Fruit fly (Drosophila melanogaster): ENCODE results near the gene CG12012.
A peak's percentile ranks its signal among the peaks of the same experiment; 100 is the strongest.

The CG12012 gene

DNA sequence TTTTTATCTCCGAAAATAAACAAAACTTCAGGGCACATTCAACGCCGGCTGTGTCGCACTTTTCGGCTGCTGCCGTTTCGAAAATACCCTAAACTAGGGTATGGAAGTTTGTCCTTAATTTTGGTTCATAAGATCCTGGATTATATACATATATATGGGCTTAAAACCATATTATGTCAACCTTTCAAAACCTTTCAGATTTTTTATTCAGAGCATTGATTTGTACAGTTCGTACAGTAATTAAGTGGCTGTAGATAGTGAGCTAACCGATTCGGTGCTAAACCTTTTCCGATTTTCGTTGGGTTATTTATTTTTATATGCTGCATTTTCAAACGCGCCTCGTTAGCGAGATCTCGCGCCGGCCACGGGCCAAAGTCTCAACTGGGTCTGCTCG is 13.1 kb downstream of the CG12012 start:
- TF ChIP-seq pan (optimal IDR thresholded peaks at IDR 0.05), result no peak
- TF ChIP-seq CG32264 (GFP tag; optimal IDR thresholded peaks at IDR 0.05), result peak; percentile 72
- TF ChIP-seq dsf (GFP tag; optimal IDR thresholded peaks at IDR 0.05; ENCODE audit: borderline replicate concordance), result no peak
- TF ChIP-seq ey (GFP tag; optimal IDR thresholded peaks at IDR 0.05), result peak; percentile 55
- no peak for TF ChIP-seq tai (GFP tag; optimal IDR thresholded peaks at IDR 0.05)
- peak; percentile 91 for TF ChIP-seq woc (GFP tag; optimal IDR thresholded peaks at IDR 0.05)
- peak; percentile 31 for TF ChIP-seq rgr (GFP tag; optimal IDR thresholded peaks at IDR 0.05)
- TF ChIP-seq dl (GFP tag; optimal IDR thresholded peaks at IDR 0.05; ENCODE audit: insufficient read depth in 1 of 2, partially characterized antibody in 2 of 2), result no peak
- TF ChIP-seq foxo (GFP tag; optimal IDR thresholded peaks at IDR 0.05), result peak; percentile 24 to 87
- peak; percentile 90 for TF ChIP-seq fru (GFP tag; optimal IDR thresholded peaks at IDR 0.05)
- peak; percentile 39 for TF ChIP-seq psq (GFP tag; optimal IDR thresholded peaks at IDR 0.05)
- peak; percentile 28 for TF ChIP-seq CrebA (GFP tag; optimal IDR thresholded peaks at IDR 0.05; ENCODE audit: borderline replicate concordance)
- peak; percentile 82 for TF ChIP-seq sage (GFP tag; optimal IDR thresholded peaks at IDR 0.05)
- peak; percentile 79 for TF ChIP-seq Sp1 (GFP tag; optimal IDR thresholded peaks at IDR 0.05)
- no peak for TF ChIP-seq Abd-B (GFP tag; optimal IDR thresholded peaks at IDR 0.05)
- peak; percentile 92 for TF ChIP-seq h (GFP tag; optimal IDR thresholded peaks at IDR 0.05)
- TF ChIP-seq Jra (GFP tag; optimal IDR thresholded peaks at IDR 0.05), result peak; percentile 34
- TF ChIP-seq dmrt93B (GFP tag; optimal IDR thresholded peaks at IDR 0.05), result peak; percentile 79
- TF ChIP-seq Hnf4 (GFP tag; optimal IDR thresholded peaks at IDR 0.05), result no peak
- TF ChIP-seq N (GFP tag; optimal IDR thresholded peaks at IDR 0.05), result no peak
- no peak for TF ChIP-seq Rel (GFP tag; optimal IDR thresholded peaks at IDR 0.05)
- peak; percentile 18 for TF ChIP-seq Rel (tag; optimal IDR thresholded peaks at IDR 0.05)
- TF ChIP-seq br (GFP tag; optimal IDR thresholded peaks at IDR 0.05), result peak; percentile 34
- TF ChIP-seq HLH106 (tag; optimal IDR thresholded peaks at IDR 0.05), result peak; percentile 73
- TF ChIP-seq brk (GFP tag; optimal IDR thresholded peaks at IDR 0.05), result no peak
- no peak for TF ChIP-seq Vsx2 (GFP tag; optimal IDR thresholded peaks at IDR 0.05; ENCODE audit: partially characterized antibody)
- peak; percentile 48 for TF ChIP-seq OdsH (GFP tag; optimal IDR thresholded peaks at IDR 0.05)
- TF ChIP-seq CG9705 (GFP tag; optimal IDR thresholded peaks at IDR 0.05), result no peak

- peak; percentile 2 for TF ChIP-seq fru (GFP tag; optimal IDR thresholded peaks at IDR 0.05)
- no peak for TF ChIP-seq jim (GFP tag; optimal IDR thresholded peaks at IDR 0.05)
- peak; percentile 8 for TF ChIP-seq h (GFP tag; optimal IDR thresholded peaks at IDR 0.05)
These were observed 14.0 kb downstream of the CG12012 start for dm6 chr3L:3390525-3390924.

- TF ChIP-seq psq (GFP tag; optimal IDR thresholded peaks at IDR 0.05) (peak; percentile 53), Sp1 (GFP tag; optimal IDR thresholded peaks at IDR 0.05) (peak; percentile 57), OdsH (GFP tag; optimal IDR thresholded peaks at IDR 0.05) (peak; percentile 72), Hr83 (GFP tag; optimal IDR thresholded peaks at IDR 0.05; ENCODE audit: poor library complexity, severe bottlenecking) (no peak), lola (GFP tag; optimal IDR thresholded peaks at IDR 0.05) (no peak), Hnf4 (GFP tag; optimal IDR thresholded peaks at IDR 0.05) (peak; percentile 6), h (GFP tag; optimal IDR thresholded peaks at IDR 0.05) (peak; percentile 75), HLH106 (tag; optimal IDR thresholded peaks at IDR 0.05) (peak; percentile 54), tai (GFP tag; optimal IDR thresholded peaks at IDR 0.05) (no peak), dmrt93B (GFP tag; optimal IDR thresholded peaks at IDR 0.05) (peak; percentile 30), ey (GFP tag; optimal IDR thresholded peaks at IDR 0.05) (peak; percentile 77), br (GFP tag; optimal IDR thresholded peaks at IDR 0.05) (peak; percentile 66), Jra (GFP tag; optimal IDR thresholded peaks at IDR 0.05) (no peak), foxo (GFP tag; optimal IDR thresholded peaks at IDR 0.05) (peak in 1 of 2 experiments; percentile 64), fru (GFP tag; optimal IDR thresholded peaks at IDR 0.05) (peak; percentile 79), rgr (GFP tag; optimal IDR thresholded peaks at IDR 0.05) (peak; percentile 60), Abd-B (GFP tag; optimal IDR thresholded peaks at IDR 0.05) (no peak), woc (GFP tag; optimal IDR thresholded peaks at IDR 0.05) (peak; percentile 64), CrebA (GFP tag; optimal IDR thresholded peaks at IDR 0.05; ENCODE audit: borderline replicate concordance) (no peak)
These were observed 15.3 kb downstream of the CG12012 start for dm6 chr3L:3391871-3392270.

DNA sequence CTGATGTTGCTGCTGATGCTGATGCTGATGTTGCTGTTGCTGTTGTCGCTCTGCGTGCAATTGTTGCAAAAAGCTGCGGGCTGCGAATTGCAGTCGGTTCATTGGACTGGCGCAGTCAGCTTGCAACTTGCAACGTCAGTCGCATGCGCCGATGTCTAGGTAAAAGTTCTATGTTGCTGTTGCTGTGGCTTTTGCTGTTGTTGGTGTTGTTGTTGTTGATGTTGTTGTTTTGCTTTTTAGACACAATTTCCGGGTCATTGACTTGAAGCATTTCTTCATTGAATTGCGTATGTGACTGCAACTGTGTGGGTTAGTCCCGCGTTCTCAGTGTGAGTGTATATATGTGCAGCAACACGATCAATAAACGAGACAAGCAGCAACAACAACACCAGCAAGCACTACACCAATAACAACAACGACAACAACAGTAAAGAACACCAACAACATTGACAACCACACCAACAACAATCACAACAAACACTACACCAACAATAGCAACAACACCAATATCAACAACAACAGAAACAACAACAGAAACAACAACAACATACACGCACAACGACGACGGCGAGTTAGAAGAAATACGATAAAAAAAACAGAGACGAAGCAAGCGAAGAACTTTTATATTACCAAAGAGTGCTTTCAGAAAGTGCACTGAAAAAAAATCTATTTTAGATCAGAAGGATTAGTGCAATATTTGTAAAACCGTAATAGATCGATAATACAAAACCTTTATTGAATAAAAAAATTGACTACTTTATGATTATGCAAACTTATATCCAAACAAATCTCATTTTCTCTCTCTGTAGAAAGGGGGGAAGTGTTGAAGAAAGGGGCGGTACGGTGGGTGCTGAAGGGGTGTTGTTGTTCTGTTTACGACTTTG is 17.6 kb downstream of the CG12012 start:
- TF ChIP-seq sage (GFP tag; optimal IDR thresholded peaks at IDR 0.05) (peak; percentile 26), h (GFP tag; optimal IDR thresholded peaks at IDR 0.05) (no peak), br (GFP tag; optimal IDR thresholded peaks at IDR 0.05) (no peak), Jra (GFP tag; optimal IDR thresholded peaks at IDR 0.05) (peak; percentile 81), Hnf4 (GFP tag; optimal IDR thresholded peaks at IDR 0.05) (peak; percentile 55), Dfd (GFP tag; optimal IDR thresholded peaks at IDR 0.05) (peak; percentile 64), Sp1 (GFP tag; optimal IDR thresholded peaks at IDR 0.05) (peak; percentile 95), dmrt93B (GFP tag; optimal IDR thresholded peaks at IDR 0.05) (peak; percentile 75), CG32264 (GFP tag; optimal IDR thresholded peaks at IDR 0.05) (peak; percentile 85), jim (GFP tag; optimal IDR thresholded peaks at IDR 0.05) (no peak), woc (GFP tag; optimal IDR thresholded peaks at IDR 0.05) (peak; percentile 99), HLH106 (tag; optimal IDR thresholded peaks at IDR 0.05) (peak; percentile 95), sv (GFP tag; optimal IDR thresholded peaks at IDR 0.05) (no peak), lola (GFP tag; optimal IDR thresholded peaks at IDR 0.05) (no peak), Rel (GFP tag; optimal IDR thresholded peaks at IDR 0.05) (no peak), Rel (tag; optimal IDR thresholded peaks at IDR 0.05) (peak; percentile 84), psq (GFP tag; optimal IDR thresholded peaks at IDR 0.05) (peak; percentile 98), usp (GFP tag; optimal IDR thresholded peaks at IDR 0.05) (no peak), foxo (GFP tag; optimal IDR thresholded peaks at IDR 0.05) (peak; percentile 36 to 93), fru (GFP tag; optimal IDR thresholded peaks at IDR 0.05) (peak; percentile 97), CG9705 (GFP tag; optimal IDR thresholded peaks at IDR 0.05) (peak; percentile 90), dl (GFP tag; optimal IDR thresholded peaks at IDR 0.05; ENCODE audit: insufficient read depth in 1 of 2, partially characterized antibody in 2 of 2) (no peak)
